Fruit fly (Drosophila melanogaster): ENCODE results near the gene Unc-115a.

dm6 chr3R:9745442-9745841 is 40.2 kb upstream of the Unc-115a start:
- TF ChIP-seq Met (GFP tag; optimal IDR thresholded peaks at IDR 0.05) (no peak), pdm3 (GFP tag; optimal IDR thresholded peaks at IDR 0.05) (no peak), CG15336 (GFP tag; IDR thresholded peaks at IDR 0.05) (no peak), Hr38 (GFP tag; optimal IDR thresholded peaks at IDR 0.05) (no peak), CG31627 (GFP tag; optimal IDR thresholded peaks at IDR 0.05) (no peak), CG11762 (GFP tag; optimal IDR thresholded peaks at IDR 0.05; ENCODE audit: insufficient read depth) (no peak), Hr39 (GFP tag; optimal IDR thresholded peaks at IDR 0.05) (no peak), cyc (GFP tag; optimal IDR thresholded peaks at IDR 0.05) (no peak), esn (GFP tag; optimal IDR thresholded peaks at IDR 0.05) (no peak), OdsH (GFP tag; optimal IDR thresholded peaks at IDR 0.05) (no peak), CG6276 (GFP tag; optimal IDR thresholded peaks at IDR 0.05) (no peak), ss (GFP tag; optimal IDR thresholded peaks at IDR 0.05) (no peak), CG6854 (GFP tag; optimal IDR thresholded peaks at IDR 0.05) (no peak)

All from whole organism, prepupa.